Worm (Caenorhabditis elegans) whole organism, L3 larva: ENCODE results near the gene nhr-41.

Experiments
- lin-15B ChIP-seq: fragments of 150-350 bp; optimal IDR thresholded peaks from 2 replicates; lab custom pipeline; 2014; ENCODE audit warnings: missing biosample characterization, missing genetic modification characterization
- nhr-28 ChIP-seq: fragments of 150-350 bp; optimal IDR thresholded peaks from 2 replicates; lab custom pipeline; 2014; ENCODE audit warnings: missing biosample characterization, missing genetic modification characterization
- skn-1 ChIP-seq: fragments of 150-350 bp; optimal IDR thresholded peaks from 2 replicates; lab custom pipeline; 2014; ENCODE audit warnings: missing biosample characterization, missing genetic modification characterization
- tbx-2 ChIP-seq: sonication (generic microtip); optimal IDR thresholded peaks from 2 replicates; lab custom pipeline; 2016; ENCODE audit warnings: mild to moderate bottlenecking, missing genetic modification characterization, missing compliant biosample characterization
- ztf-11 ChIP-seq: fragments of 150-350 bp; optimal IDR thresholded peaks from 2 replicates; lab custom pipeline; 2014; ENCODE audit warnings: missing biosample characterization, missing genetic modification characterization

- no peak for TF ChIP-seq tbx-2 (tag; lab: Kevin White, UChicago)
- no peak for TF ChIP-seq nhr-28 (tag; lab: Kevin White, UChicago)
- no peak for TF ChIP-seq skn-1 (tag; lab: Kevin White, UChicago)
- no peak for TF ChIP-seq lin-15B (tag; lab: Kevin White, UChicago)
- TF ChIP-seq ztf-11 (tag; lab: Kevin White, UChicago), result no peak
Measured at ce11 chrIV:1408718-1409117, 22.7 kb downstream of the nhr-41 start.
